Fruit fly (Drosophila melanogaster) whole organism: ENCODE measurements around the gene CG12607.

ENCODE experiments used
- CG8478 ChIP-seq: fragments of >200 bp; optimal IDR thresholded peaks from 2 replicates; lab custom pipeline; 2018; ENCODE audit warnings: inconsistent platforms
- Dll ChIP-seq: fragments of >200 bp; optimal IDR thresholded peaks from 2 replicates; lab custom pipeline; 2017
- EcR ChIP-seq, 2 experiments: fragments of >200 bp; optimal IDR thresholded peaks; 2 replicates each; lab custom pipeline; 2017; ENCODE audit warnings: missing biosample characterization in 2 of 2, missing genetic modification characterization in 2 of 2, missing genetic modification reagents in 2 of 2
- pan ChIP-seq: fragments of >200 bp; optimal IDR thresholded peaks from 2 replicates; lab custom pipeline; 2017
- psq ChIP-seq: fragments of >200 bp; optimal IDR thresholded peaks from 2 replicates; lab custom pipeline; 2017
- usp ChIP-seq: fragments of >200 bp; optimal IDR thresholded peaks from 2 replicates; lab custom pipeline; 2017; ENCODE audit warnings: missing biosample characterization, missing genetic modification characterization, mixed read lengths

Gene CG12607

DNA sequence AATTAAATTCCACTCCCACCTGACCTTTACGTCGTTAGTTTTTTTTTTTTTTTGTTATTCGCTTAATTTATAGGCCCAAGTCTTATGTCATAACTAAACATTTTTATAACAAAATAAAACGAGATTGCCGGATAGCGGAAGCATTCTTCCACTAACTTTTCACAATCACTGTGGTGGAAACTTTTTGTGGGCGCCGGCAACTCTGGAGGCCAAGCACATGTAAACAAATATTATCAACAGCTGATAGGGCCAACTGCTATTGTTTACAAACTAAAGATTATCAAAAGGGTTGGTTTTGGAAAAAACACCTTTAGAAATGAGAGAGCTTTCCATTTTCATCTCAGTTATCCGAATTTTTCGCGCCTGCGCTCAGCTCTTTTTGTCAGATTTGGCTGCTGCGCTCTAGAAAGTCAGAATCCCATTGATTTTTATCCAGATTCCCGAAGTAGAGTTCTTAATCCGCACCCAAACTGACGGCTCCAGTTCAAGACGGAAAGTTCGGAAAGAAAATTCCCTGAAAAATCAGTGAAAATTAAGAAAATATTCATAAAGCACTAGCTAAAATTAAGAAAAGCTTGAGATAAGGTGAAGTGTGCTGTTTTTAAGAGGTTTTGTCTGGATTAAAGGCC, 17.3 kb upstream of the CG12607 start, which contains the start of gene nAChRbeta1:
TSS of gene nAChRbeta1 (plus strand) at position 432 of the 629 bp plus-strand sequence.
- no peak for TF ChIP-seq usp (GFP tag; lab: Kevin White, UChicago)
- no peak for TF ChIP-seq psq (lab: Kevin White, UChicago)
- no peak for TF ChIP-seq EcR (GFP tag; optimal IDR thresholded peaks at IDR 0.05; lab: Kevin White, UChicago)
- no peak for TF ChIP-seq pan
- no peak for TF ChIP-seq Dll (lab: Kevin White, UChicago)
- TF ChIP-seq CG8478 (lab: Kevin White, UChicago), result no peak

DNA sequence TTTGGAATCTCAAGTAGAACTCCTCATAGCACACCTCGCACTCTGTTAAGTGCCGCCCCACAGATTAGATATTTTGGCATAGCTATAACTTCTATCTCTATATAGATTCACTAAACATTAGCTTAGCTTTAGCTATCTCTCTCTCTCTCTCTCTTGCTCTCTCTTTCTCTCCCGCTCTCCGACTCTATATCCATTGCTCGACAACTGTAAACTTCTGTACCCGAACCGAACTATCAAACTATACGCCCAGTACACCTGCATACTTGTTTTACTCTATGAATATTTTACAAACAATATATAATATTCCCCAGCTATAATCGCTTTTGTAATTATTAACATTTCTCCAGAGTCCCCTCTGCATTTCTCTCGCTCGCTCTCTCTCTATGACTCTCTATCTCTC, 16.0 kb upstream of the CG12607 start:
- TF ChIP-seq EcR (GFP tag; optimal IDR thresholded peaks at IDR 0.05; lab: Kevin White, UChicago), result no peak
- TF ChIP-seq pan, result no peak
- TF ChIP-seq psq (lab: Kevin White, UChicago), result no peak
- TF ChIP-seq CG8478 (lab: Kevin White, UChicago), result no peak
- TF ChIP-seq usp (GFP tag; lab: Kevin White, UChicago), result no peak
- TF ChIP-seq Dll (lab: Kevin White, UChicago), result no peak

DNA sequence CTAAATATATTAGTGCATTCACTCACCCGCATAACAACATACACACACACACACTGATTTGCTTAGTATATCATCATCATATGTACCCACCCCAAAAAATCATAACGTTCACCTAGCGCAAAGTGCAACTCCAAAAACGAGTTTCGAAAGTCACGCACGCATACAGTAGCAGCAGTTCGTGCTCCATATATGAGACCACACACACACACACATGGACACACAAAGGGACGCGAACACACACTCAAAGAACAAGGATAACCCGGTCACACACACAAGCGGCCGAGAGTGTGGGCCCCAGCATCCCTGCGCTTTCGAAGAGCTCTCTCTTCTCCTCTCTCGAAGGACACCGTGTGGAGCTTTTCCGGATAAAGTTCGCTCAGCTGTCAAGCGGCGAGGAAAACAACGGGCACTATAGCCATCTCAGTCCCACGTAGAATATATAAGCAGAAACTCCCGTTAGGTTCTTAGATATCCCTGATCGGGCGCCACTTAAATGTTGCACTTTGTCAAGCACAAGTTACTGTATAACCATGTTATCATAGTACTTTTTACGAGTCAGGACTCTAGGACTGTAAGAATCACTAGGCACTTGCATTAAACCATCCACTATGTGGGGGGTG, 15.2 kb upstream of the CG12607 start:
- no peak for TF ChIP-seq CG8478 (lab: Kevin White, UChicago)
- TF ChIP-seq psq (lab: Kevin White, UChicago), result no peak
- no peak for TF ChIP-seq EcR (GFP tag; optimal IDR thresholded peaks at IDR 0.05; lab: Kevin White, UChicago)
- no peak for TF ChIP-seq usp (GFP tag; lab: Kevin White, UChicago)
- TF ChIP-seq pan, result no peak
- no peak for TF ChIP-seq Dll (lab: Kevin White, UChicago)

DNA sequence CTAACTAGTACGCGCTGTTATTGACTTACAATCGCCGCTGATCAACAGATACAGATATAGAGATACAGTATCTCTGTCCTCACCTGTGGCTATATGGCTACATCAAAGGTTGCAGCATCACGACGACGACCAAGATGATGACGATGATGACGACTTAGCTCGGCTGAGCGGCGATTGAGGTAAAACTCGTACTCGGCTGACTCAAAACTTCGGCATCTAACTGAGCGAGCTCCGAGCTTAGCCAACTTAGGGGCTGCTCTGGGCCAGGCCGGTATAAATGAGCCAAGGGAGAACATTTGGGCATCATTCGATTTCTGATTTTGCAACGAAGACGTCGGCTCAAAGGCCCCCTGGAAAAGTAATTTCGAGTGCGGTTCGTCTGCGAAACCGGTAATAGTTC, 10.0 kb upstream of the CG12607 start, which contains the start of gene CG15021:
TSS of gene CG15021 (plus strand) at position 301 of the 400 bp plus-strand sequence.
- TF ChIP-seq CG8478 (lab: Kevin White, UChicago), result no peak
- no peak for TF ChIP-seq usp (GFP tag; lab: Kevin White, UChicago)
- TF ChIP-seq pan, result no peak
- TF ChIP-seq psq (lab: Kevin White, UChicago), result no peak
- TF ChIP-seq EcR (GFP tag; optimal IDR thresholded peaks at IDR 0.05; lab: Kevin White, UChicago), result no peak
- no peak for TF ChIP-seq Dll (lab: Kevin White, UChicago)

DNA sequence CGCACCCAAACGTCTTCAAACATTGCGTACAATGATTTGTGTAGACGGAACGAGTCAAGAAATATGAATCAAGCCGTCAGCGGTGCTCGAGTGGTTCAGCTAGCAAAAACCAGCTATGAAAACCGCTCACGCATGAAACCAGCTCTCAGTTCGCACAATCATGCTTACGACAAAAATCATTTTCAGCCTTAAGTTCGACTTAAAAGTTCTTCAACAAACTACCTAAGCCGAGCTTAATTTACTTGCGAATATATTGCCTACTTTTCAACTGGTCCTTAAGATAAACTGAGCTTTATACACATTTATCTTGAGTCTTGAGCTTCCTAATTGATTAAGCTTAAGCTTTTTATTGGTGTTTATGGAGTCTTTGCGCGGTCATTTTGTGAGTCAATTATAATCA, 6.2 kb upstream of the CG12607 start:
- TF ChIP-seq pan, result no peak
- no peak for TF ChIP-seq usp (GFP tag; lab: Kevin White, UChicago)

DNA sequence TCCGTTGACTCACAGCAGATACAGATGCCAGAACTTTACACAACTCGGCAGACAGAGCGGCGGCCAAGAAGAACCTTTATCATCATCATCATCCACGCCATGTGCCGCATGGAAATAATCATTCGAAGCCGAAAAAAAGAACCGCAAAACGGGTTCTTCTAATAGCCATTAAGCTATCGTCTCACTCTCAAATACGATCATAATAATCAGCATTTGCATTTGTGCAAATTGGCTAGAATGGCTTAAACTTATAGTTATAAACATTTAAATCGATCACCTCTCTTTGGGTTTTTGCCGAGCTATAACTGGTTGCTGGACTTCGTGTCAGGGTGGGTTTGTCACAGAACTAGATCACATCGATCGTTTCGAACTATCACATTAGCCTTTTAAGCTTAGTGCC, 4.2 kb upstream of the CG12607 start:
- no peak for TF ChIP-seq Dll (lab: Kevin White, UChicago)
- TF ChIP-seq EcR (GFP tag; optimal IDR thresholded peaks at IDR 0.05; lab: Kevin White, UChicago), result no peak
- TF ChIP-seq pan, result no peak
- no peak for TF ChIP-seq CG8478 (lab: Kevin White, UChicago)
- no peak for TF ChIP-seq psq (lab: Kevin White, UChicago)
- TF ChIP-seq usp (GFP tag; lab: Kevin White, UChicago), result no peak

DNA sequence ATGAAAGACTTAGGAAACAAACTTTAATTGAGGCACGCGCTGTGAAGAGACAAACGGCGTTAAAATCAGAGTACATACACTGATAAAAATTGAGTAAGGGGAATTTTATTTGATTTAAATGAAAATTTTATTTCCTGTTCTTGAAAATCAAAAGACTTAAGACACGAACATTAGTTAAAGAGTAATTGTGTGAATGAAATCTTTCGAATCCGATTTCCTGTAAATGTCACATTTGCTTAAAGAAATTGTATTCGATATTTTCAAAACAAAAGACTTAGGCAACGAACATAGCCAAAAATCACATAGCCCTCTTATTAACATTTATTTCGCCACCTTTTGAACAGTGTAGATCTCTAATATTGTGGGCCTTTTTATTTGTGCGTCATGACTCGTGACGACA, 549 bp upstream of the CG12607 start:
- TF ChIP-seq Dll (lab: Kevin White, UChicago) (no peak), EcR (GFP tag; optimal IDR thresholded peaks at IDR 0.05; lab: Kevin White, UChicago) (no peak), psq (lab: Kevin White, UChicago) (no peak), pan (no peak), usp (GFP tag; lab: Kevin White, UChicago) (no peak), CG8478 (lab: Kevin White, UChicago) (no peak)

DNA sequence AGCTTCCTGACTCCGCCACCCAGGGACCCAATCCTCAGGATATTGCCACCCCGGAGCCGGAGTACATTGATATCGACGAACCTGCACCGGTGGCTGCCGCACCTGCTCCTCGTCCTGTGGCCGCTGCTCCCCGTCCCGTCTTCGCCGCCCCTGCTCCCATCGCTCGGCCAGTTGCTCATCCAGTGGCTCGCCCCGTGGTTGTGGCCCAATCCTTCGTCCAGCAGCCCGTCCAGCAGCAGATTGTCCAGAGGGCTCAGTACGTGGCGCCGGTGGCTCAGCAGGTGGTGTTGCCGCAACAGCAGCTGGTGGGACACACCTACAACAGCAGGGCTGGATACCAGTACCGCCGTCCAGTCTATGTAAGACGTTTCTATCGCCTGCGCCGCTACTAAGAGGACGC, 856 bp downstream of the CG12607 start:
- TF ChIP-seq EcR (GFP tag; optimal IDR thresholded peaks at IDR 0.05; lab: Kevin White, UChicago) (no peak), Dll (lab: Kevin White, UChicago) (no peak), psq (lab: Kevin White, UChicago) (no peak), CG8478 (lab: Kevin White, UChicago) (no peak), usp (GFP tag; lab: Kevin White, UChicago) (no peak), pan (no peak)

DNA sequence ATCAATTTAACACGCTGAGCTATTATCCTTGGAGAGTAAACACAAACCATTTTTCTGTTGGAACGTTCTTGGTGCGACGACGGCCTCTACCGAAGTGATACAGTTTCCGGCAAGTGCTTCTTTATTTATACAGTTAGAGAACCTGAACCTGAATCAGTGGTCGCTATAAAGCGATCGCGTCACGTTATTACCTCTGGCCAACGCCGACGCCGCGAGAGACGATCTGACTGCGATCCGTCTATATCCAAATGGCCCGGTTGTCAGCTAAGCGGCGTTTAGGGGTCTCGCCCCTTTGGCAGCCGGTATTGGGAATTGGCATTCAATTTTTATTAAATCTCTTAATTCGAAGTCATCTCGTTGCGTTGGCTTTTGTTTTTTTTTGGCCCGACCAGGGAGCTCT, 11.7 kb downstream of the CG12607 start, which contains the start of gene CG11345:
TSS of gene CG11345 (minus strand) at position 101 of the 400 bp plus-strand sequence.
- TF ChIP-seq Dll (lab: Kevin White, UChicago) (no peak), psq (lab: Kevin White, UChicago) (no peak), pan (no peak), CG8478 (lab: Kevin White, UChicago) (no peak), EcR (GFP tag; optimal IDR thresholded peaks at IDR 0.05; lab: Kevin White, UChicago) (no peak), usp (GFP tag; lab: Kevin White, UChicago) (no peak)

DNA sequence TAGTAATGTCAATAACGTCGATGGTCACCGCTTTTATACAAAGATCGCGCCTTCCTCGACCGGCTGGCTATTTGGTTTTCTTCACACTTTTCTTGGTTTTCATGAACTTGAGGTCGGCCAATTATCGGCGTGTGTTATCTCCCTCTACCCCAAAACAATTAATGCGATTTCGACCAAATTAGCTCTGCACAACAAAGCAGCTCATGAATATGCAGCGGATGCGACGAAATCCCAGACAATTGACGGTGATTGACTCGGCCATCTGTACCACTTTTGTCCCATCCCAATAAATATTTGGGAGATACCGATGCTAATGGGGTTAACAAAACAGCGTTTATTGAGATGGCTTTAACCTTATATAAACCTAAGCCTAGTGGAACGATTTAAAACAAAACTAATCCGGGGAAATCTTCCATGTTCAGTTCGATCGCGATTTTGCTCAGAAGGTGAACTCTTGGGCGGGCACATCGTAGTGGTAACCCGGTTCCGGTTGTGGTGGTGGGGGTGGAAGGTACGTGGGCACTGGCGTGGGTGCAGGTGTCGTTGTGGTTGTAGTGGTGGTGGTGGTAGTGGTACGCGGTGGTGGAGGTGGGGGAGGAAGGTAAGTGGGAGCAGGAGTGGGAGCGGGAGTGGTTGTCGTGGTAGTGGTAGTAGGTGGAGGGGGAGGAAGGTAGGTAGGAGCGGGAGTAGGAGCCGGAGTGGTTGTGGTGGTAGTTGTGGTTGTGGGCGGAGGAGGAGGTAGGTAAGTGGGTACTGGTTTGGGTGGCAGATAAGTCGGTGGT, 14.1 kb downstream of the CG12607 start, which contains the start of gene CG15022:
TSS of gene CG15022 (minus strand) at position 11 of the 782 bp plus-strand sequence.
- TF ChIP-seq usp (GFP tag; lab: Kevin White, UChicago), result no peak
- TF ChIP-seq pan, result no peak
- no peak for TF ChIP-seq psq (lab: Kevin White, UChicago)
- TF ChIP-seq Dll (lab: Kevin White, UChicago), result no peak

DNA sequence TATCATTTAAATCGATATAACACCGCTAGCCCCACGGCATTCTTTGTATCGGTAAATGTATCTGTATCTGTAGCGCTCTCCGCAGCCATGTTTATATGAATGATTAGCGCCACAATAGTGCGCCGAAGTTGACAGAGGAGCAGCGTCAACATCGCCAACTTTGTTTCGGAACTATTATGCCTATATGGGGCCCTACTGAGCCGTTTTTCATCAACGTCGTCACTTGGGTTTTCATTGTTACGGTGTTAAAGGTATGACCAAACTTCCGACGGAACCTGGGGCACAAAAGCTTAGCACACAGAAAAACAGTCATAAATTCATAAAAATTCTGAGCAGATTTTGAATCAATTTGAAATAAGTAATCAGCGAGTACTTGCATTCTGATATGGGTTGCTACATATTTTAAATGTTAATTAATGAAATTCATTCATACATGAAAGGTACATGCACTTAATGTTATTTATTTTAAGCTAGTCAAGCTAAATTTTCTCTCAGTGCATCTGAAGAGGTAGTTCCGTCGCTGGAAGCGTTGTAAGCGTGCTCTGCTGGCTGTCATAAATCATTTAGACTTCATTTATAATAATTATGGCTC, 15.2 kb downstream of the CG12607 start, which contains the start of gene CG15023:
TSS of gene CG15023 (minus strand) at position 51 of the 592 bp plus-strand sequence.
- no peak for TF ChIP-seq EcR (GFP tag; optimal IDR thresholded peaks at IDR 0.05; lab: Kevin White, UChicago)
- no peak for TF ChIP-seq pan
- no peak for TF ChIP-seq psq (lab: Kevin White, UChicago)
- TF ChIP-seq usp (GFP tag; lab: Kevin White, UChicago), result no peak
- TF ChIP-seq CG8478 (lab: Kevin White, UChicago), result no peak
- TF ChIP-seq Dll (lab: Kevin White, UChicago), result no peak
